Worm (Caenorhabditis elegans) whole organism, L4 larva: ENCODE results near the gene Y57G11C.22.

Source experiments
- D1046.2 ChIP-seq: fragments of 200-800 bp; sonication (Bioruptor generic); IDR thresholded peaks from 2 replicates; pipeline ENCODE4 v1.3.6; 2022; ENCODE audit warnings: missing genetic modification characterization, missing compliant biosample characterization
- F10B5.3 ChIP-seq: sonication (generic microtip); optimal IDR thresholded peaks from 2 replicates; lab custom pipeline; 2016; ENCODE audit warnings: mild to moderate bottlenecking, missing genetic modification characterization, missing compliant biosample characterization
- F37D6.2 ChIP-seq: sonication (generic microtip); optimal IDR thresholded peaks from 2 replicates; lab custom pipeline; 2016; ENCODE audit warnings: mild to moderate bottlenecking, missing genetic modification characterization, missing compliant biosample characterization
- F44E2.7 ChIP-seq: fragments of 200-800 bp; sonication (Bioruptor generic); IDR thresholded peaks from 2 replicates; pipeline ENCODE4 v2.1.2; 2022; ENCODE audit warnings: missing genetic modification characterization, missing compliant biosample characterization
- T26A8.4 ChIP-seq: fragments of 200-800 bp; sonication (Bioruptor generic); IDR thresholded peaks from 2 replicates; pipeline ENCODE4 v1.3.6; 2022; ENCODE audit warnings: missing genetic modification characterization, missing compliant biosample characterization
- Y105C5A.15 ChIP-seq: fragments of 200-800 bp; sonication (Bioruptor generic); IDR thresholded peaks from 2 replicates; pipeline ENCODE4 v1.3.6; 2022; ENCODE audit warnings: missing genetic modification characterization, missing compliant biosample characterization
- ZK337.2 ChIP-seq: fragments of 200-800 bp; sonication (Bioruptor generic); IDR thresholded peaks from 2 replicates; pipeline ENCODE4 v1.3.6; 2022; ENCODE audit warnings: missing genetic modification reagents, missing genetic modification characterization, missing compliant biosample characterization
- aha-1 ChIP-seq: fragments of 150-350 bp; peaks from one replicate; lab custom pipeline; 2014; ENCODE audit warnings: missing biosample characterization, missing genetic modification characterization
- arid-1 ChIP-seq: fragments of 200-800 bp; sonication (Bioruptor generic); conservative IDR thresholded peaks from 2 replicates; pipeline ENCODE4 v1.3.6; 2022; ENCODE audit warnings: missing genetic modification reagents, missing genetic modification characterization, missing compliant biosample characterization
- ceh-28 ChIP-seq: fragments of 150-350 bp; optimal IDR thresholded peaks from 2 replicates; lab custom pipeline; 2014; ENCODE audit warnings: missing biosample characterization, missing genetic modification reagents, missing genetic modification characterization
- ceh-62 ChIP-seq: sonication (generic microtip); optimal IDR thresholded peaks from 2 replicates; lab custom pipeline; 2017; ENCODE audit warnings: missing biosample characterization, missing genetic modification characterization
- ceh-82 ChIP-seq: sonication (generic microtip); optimal IDR thresholded peaks from 2 replicates; lab custom pipeline; 2017; ENCODE audit warnings: missing biosample characterization, missing genetic modification characterization
- daf-16 ChIP-seq, 3 experiments: sonication (generic microtip); optimal IDR thresholded peaks; 2 replicates each; lab custom pipeline; 2016 to 2017; ENCODE audit warnings: missing genetic modification characterization in 3 of 3, missing genetic modification reagents in 3 of 3, mild to moderate bottlenecking in 2 of 3, missing compliant biosample characterization in 2 of 3, missing biosample characterization in 1 of 3, moderate library complexity in 1 of 3
- daf-8 ChIP-seq: fragments of 200-800 bp; sonication (Bioruptor generic); IDR thresholded peaks from 2 replicates; pipeline ENCODE4 v1.3.6; 2022; ENCODE audit warnings: missing genetic modification characterization, missing compliant biosample characterization
- dpl-1 ChIP-seq: fragments of 150-350 bp; optimal IDR thresholded peaks from 2 replicates; lab custom pipeline; 2014; ENCODE audit warnings: missing biosample characterization, missing genetic modification reagents, missing genetic modification characterization
- egl-27 ChIP-seq: sonication (generic microtip); optimal IDR thresholded peaks from 3 replicates; lab custom pipeline; 2017; ENCODE audit warnings: missing biosample characterization, missing genetic modification reagents, missing genetic modification characterization
- fos-1 ChIP-seq: fragments of 150-350 bp; optimal IDR thresholded peaks from 2 replicates; lab custom pipeline; 2014; ENCODE audit warnings: missing biosample characterization, missing genetic modification characterization
- gei-8 ChIP-seq: fragments of 200-800 bp; sonication (Bioruptor generic); optimal IDR thresholded peaks from 2 replicates; lab custom pipeline; 2018; ENCODE audit warnings: mild to moderate bottlenecking, missing genetic modification characterization, missing compliant biosample characterization
- hlh-11 ChIP-seq: fragments of 200-800 bp; sonication (Bioruptor generic); optimal IDR thresholded peaks from 2 replicates; lab custom pipeline; 2018; ENCODE audit warnings: mild to moderate bottlenecking, missing genetic modification characterization, missing compliant biosample characterization
- hmg-1.1 ChIP-seq: fragments of 200-800 bp; sonication (Bioruptor generic); IDR thresholded peaks from 2 replicates; pipeline ENCODE4 v1.3.6; 2022; ENCODE audit warnings: missing genetic modification reagents, missing genetic modification characterization, missing compliant biosample characterization
- lin-29 ChIP-seq: fragments of 200-800 bp; sonication (Bioruptor generic); IDR thresholded peaks from 2 replicates; pipeline ENCODE4 v1.3.6; 2022; ENCODE audit warnings: missing genetic modification reagents, missing genetic modification characterization, missing compliant biosample characterization
- lin-38 ChIP-seq: fragments of 200-800 bp; sonication (Bioruptor generic); IDR thresholded peaks from 2 replicates; pipeline ENCODE4 v1.3.6; 2022; ENCODE audit warnings: missing genetic modification reagents, missing genetic modification characterization, missing compliant biosample characterization
- lin-39 ChIP-seq: fragments of 150-350 bp; optimal IDR thresholded peaks from 2 replicates; lab custom pipeline; 2014; ENCODE audit warnings: missing biosample characterization, missing genetic modification reagents, missing genetic modification characterization
- lsy-2 ChIP-seq, 2 experiments: fragments of 150-350 bp in 1 of 2; sonication (generic microtip) in 1 of 2; optimal IDR thresholded peaks; 2 replicates each; lab custom pipeline; 2014 to 2017; ENCODE audit warnings: missing biosample characterization in 2 of 2, missing genetic modification characterization in 2 of 2
- mdl-1 ChIP-seq, 2 experiments: fragments of 150-350 bp in 1 of 2; sonication (generic microtip) in 1 of 2; optimal IDR thresholded peaks; 2 replicates each; lab custom pipeline; 2014 to 2017; ENCODE audit warnings: missing biosample characterization in 2 of 2, missing genetic modification characterization in 2 of 2
- mep-1 ChIP-seq: fragments of 150-350 bp; sonication (generic microtip); optimal IDR thresholded peaks from 3 replicates; lab custom pipeline; 2014; ENCODE audit warnings: missing biosample characterization, missing genetic modification characterization
- nhr-102 ChIP-seq: sonication (generic microtip); optimal IDR thresholded peaks from 2 replicates; lab custom pipeline; 2016; ENCODE audit warnings: mild to moderate bottlenecking, missing genetic modification characterization, moderate library complexity, missing compliant biosample characterization
- nhr-111 ChIP-seq: fragments of 200-800 bp; sonication (Bioruptor generic); optimal IDR thresholded peaks from 2 replicates; lab custom pipeline; 2018; ENCODE audit warnings: mild to moderate bottlenecking, missing genetic modification characterization, missing compliant biosample characterization
- nhr-237 ChIP-seq: sonication (generic microtip); optimal IDR thresholded peaks from 2 replicates; lab custom pipeline; 2017; ENCODE audit warnings: missing biosample characterization, missing genetic modification characterization
- nhr-42 ChIP-seq: fragments of 200-800 bp; sonication (Bioruptor generic); IDR thresholded peaks from 2 replicates; pipeline ENCODE4 v1.3.6; 2022; ENCODE audit warnings: missing genetic modification characterization, missing compliant biosample characterization
- pha-4 ChIP-seq, 2 experiments: fragments of 150-350 bp in 1 of 2; fragments of 200-800 bp in 1 of 2; sonication (Bioruptor generic) in 1 of 2; IDR thresholded peaks in 1 of 2; optimal IDR thresholded peaks in 1 of 2; 2 replicates each; pipeline versions ENCODE4 v1.3.6 to Lab custom; 2014 to 2022; ENCODE audit warnings: missing genetic modification characterization in 2 of 2, missing genetic modification reagents in 2 of 2, missing biosample characterization in 1 of 2, missing compliant biosample characterization in 1 of 2
- pqm-1 ChIP-seq: sonication (generic microtip); optimal IDR thresholded peaks from 2 replicates; lab custom pipeline; 2017; ENCODE audit warnings: missing biosample characterization, missing genetic modification characterization
- skn-1 ChIP-seq: fragments of 150-350 bp; optimal IDR thresholded peaks from 2 replicates; lab custom pipeline; 2014; ENCODE audit warnings: missing biosample characterization, missing genetic modification characterization
- snpc-1.2 ChIP-seq: fragments of 200-800 bp; sonication (Bioruptor generic); IDR thresholded peaks from 2 replicates; pipeline ENCODE4 v1.3.6; 2022; ENCODE audit warnings: missing genetic modification reagents, missing genetic modification characterization, missing compliant biosample characterization
- snpc-4 ChIP-seq: fragments of 150-350 bp; optimal IDR thresholded peaks from 2 replicates; lab custom pipeline; 2014; ENCODE audit warnings: missing biosample characterization, missing genetic modification characterization
- spr-1 ChIP-seq: sonication (generic microtip); optimal IDR thresholded peaks from 2 replicates; lab custom pipeline; 2016; ENCODE audit warnings: mild to moderate bottlenecking, missing genetic modification characterization, missing compliant biosample characterization
- unc-130 ChIP-seq: sonication (generic microtip); optimal IDR thresholded peaks from 2 replicates; lab custom pipeline; 2016; ENCODE audit warnings: missing genetic modification reagents, missing genetic modification characterization, missing compliant biosample characterization
- zag-1 ChIP-seq: fragments of 150-350 bp; optimal IDR thresholded peaks from 2 replicates; lab custom pipeline; 2014; ENCODE audit warnings: missing biosample characterization, missing genetic modification characterization
- zfp-3 ChIP-seq: fragments of 200-800 bp; sonication (Bioruptor generic); conservative IDR thresholded peaks from 2 replicates; pipeline ENCODE4 v1.3.6; 2022; ENCODE audit warnings: missing genetic modification reagents, missing genetic modification characterization, missing compliant biosample characterization
- zip-11 ChIP-seq: fragments of 200-800 bp; sonication (Bioruptor generic); IDR thresholded peaks from 2 replicates; pipeline ENCODE4 v1.3.6; 2022; ENCODE audit warnings: missing genetic modification characterization, missing compliant biosample characterization

Y57G11C.22 gene

DNA sequence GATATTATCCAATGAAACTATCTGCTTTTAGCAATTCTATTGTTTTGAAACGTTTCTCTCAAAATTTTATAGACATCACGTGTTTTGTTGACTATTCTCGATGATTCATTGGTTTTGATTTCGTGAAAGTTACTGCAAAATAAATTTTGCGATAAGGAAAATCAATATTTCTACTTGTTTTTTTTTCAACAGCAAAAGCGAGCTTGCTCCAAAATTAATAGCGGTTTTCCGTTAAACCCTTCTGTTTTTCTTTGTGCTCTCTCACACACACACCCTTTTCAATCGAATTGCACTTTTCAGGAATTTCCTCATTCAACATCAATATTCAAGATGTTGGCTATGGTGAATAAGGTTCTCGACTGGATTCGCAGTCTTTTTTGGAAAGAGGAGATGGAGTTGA lies 39.2 kb upstream of the Y57G11C.22 start, which contains the start of gene arl-8:
Gene arl-8, plus strand, starts transcription at position 301 of the 400 bp plus-strand sequence.
- TF ChIP-seq unc-130 (GFP tag; lab: Kevin White, UChicago) (no peak), hmg-1.1 (GFP tag; lab: Robert Waterston, UW) (0 out of 2 replicates have a peak, but pooled peaks have one; percentile 0)

DNA sequence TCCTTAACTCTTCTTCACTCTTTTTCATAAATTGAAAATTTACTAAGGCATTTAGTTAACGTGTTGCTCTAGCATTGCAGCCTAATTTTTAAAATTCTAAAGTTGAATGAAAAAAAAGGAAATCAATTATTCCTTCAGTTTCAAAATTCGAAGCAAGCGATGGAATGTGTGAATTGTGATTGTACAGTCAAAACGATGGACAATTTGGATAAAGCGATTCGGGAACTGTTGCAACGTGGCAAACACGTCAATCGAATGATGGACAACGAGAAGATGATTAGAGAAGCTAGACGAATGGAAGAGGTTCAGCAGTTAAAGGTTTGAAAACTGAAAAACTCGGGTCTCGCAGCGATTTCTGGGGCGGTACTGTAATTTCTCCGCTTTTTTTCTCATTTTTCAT lies 37.8 kb upstream of the Y57G11C.22 start, which contains the start of gene Y57G11C.14:
Gene Y57G11C.14, plus strand, starts transcription at position 126 of the 400 bp plus-strand sequence.
- TF ChIP-seq lin-29 = no peak
- TF ChIP-seq T26A8.4 (GFP tag; lab: Robert Waterston, UW) = 0 out of 2 replicates have a peak, but pooled peaks have one; percentile 27
- peak; percentile 41 for TF ChIP-seq lin-38
- 0 out of 2 replicates have a peak, but pooled peaks have one; percentile 11 for TF ChIP-seq nhr-42 (GFP tag; lab: Robert Waterston, UW)
- no peak for TF ChIP-seq hlh-11
- TF ChIP-seq pqm-1 (tag; lab: Kevin White, UChicago) = no peak
- peak; percentile 60; the same call in 1 of the 2 replicates for TF ChIP-seq snpc-1.2 (GFP tag; lab: Robert Waterston, UW)
- 0 out of 2 replicates have a peak, but pooled peaks have one; percentile 47 for TF ChIP-seq D1046.2
- TF ChIP-seq, all 104 proteins: peak for 5

DNA sequence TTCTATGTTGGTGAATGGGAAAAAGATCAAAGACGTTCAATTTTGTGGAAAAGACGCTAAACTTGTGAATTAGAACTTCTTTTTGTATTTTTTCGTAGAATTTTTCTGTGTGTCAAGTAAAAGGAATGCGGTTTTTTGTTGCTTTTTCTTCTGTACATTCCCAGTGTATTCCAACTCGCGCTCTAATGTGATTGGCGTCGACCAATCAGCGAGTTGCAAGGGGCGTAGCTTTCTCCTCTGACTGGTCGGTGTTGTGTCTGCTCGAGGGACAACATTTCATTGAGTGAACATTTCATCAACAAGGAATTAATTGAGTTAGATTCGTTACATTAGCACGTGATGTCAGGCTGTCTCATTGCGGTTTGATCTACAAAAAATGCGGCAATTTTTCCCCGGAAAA lies 36.1 kb upstream of the Y57G11C.22 start:
- TF ChIP-seq Y105C5A.15 (GFP tag; lab: Robert Waterston, UW) = no peak
- TF ChIP-seq lin-39 (tag; lab: Kevin White, UChicago) = no peak
- no peak for TF ChIP-seq skn-1 (tag; lab: Kevin White, UChicago)
- no peak for TF ChIP-seq ZK337.2 (GFP tag; lab: Robert Waterston, UW)
- no peak for TF ChIP-seq daf-8 (GFP tag; lab: Robert Waterston, UW)
- TF ChIP-seq ceh-62 = no peak
- TF ChIP-seq ceh-82 (tag; lab: Kevin White, UChicago) = no peak
- TF ChIP-seq aha-1 = no peak
- TF ChIP-seq ceh-28 (tag; lab: Kevin White, UChicago) = no peak
- TF ChIP-seq nhr-237 (tag; lab: Kevin White, UChicago) = no peak
- no peak for TF ChIP-seq daf-16 (GFP tag; optimal IDR thresholded peaks at IDR 0.05; lab: Kevin White, UChicago)
- TF ChIP-seq daf-16 (tag; optimal IDR thresholded peaks at IDR 0.05; lab: Kevin White, UChicago) = no peak
- TF ChIP-seq zfp-3 (GFP tag; lab: Robert Waterston, UW) = no peak
- no peak for TF ChIP-seq F10B5.3 (tag; lab: Kevin White, UChicago)
- no peak for TF ChIP-seq zag-1 (tag; lab: Kevin White, UChicago)
- TF ChIP-seq mep-1 (tag; lab: Kevin White, UChicago) = no peak
- no peak for TF ChIP-seq zip-11 (GFP tag; lab: Robert Waterston, UW)
- TF ChIP-seq lsy-2 (tag; optimal IDR thresholded peaks at IDR 0.05; lab: Kevin White, UChicago) = no peak
- no peak for TF ChIP-seq dpl-1
- no peak for TF ChIP-seq nhr-111 (GFP tag; lab: Kevin White, UChicago)

DNA sequence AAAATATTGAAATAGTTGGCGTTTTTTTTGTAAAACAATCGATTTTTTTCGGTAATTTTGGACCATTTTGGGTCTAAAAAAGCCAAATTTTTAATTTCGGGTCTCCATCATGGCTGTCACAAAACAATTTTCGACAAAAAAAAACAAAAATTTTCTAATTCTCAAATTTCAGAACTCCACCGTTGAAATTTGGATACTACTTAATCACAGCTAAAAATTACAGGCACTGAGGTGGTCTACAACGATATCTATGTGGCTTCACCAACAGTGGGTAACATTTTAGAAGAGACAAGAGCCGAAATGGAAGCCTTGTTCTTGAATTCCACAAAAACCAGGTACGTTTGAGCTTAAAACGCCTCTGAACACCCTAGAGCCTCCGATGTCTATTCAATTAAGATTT lies 34.7 kb upstream of the Y57G11C.22 start, which contains the start of gene Y57G11C.1142:
Gene Y57G11C.1142, plus strand, starts transcription at position 301 of the 400 bp plus-strand sequence.
- TF ChIP-seq egl-27 (tag; lab: Kevin White, UChicago) (no peak), F44E2.7 (GFP tag; lab: Robert Waterston, UW) (no peak), Y105C5A.15 (GFP tag; lab: Robert Waterston, UW) (no peak), nhr-102 (tag; lab: Kevin White, UChicago) (no peak), nhr-237 (tag; lab: Kevin White, UChicago) (no peak), fos-1 (no peak), spr-1 (tag; lab: Kevin White, UChicago) (no peak), snpc-4 (tag; lab: Kevin White, UChicago) (no peak), arid-1 (no peak), pha-4 (GFP tag; IDR thresholded peaks at IDR 0.05; lab: Robert Waterston, UW) (no peak), pha-4 (tag; optimal IDR thresholded peaks at IDR 0.05; lab: Kevin White, UChicago) (no peak), mdl-1 (tag; optimal IDR thresholded peaks at IDR 0.05; lab: Kevin White, UChicago) (no peak), gei-8 (GFP tag; lab: Kevin White, UChicago) (no peak), dpl-1 (no peak), F37D6.2 (tag; lab: Kevin White, UChicago) (no peak)
